Worm (Caenorhabditis elegans) whole organism, late embryonic: ENCODE data around the gene R05G6.5.

ENCODE experiments used
- C08G9.2 ChIP-seq: sonication (generic microtip); optimal IDR thresholded peaks from 2 replicates; lab custom pipeline; 2016; ENCODE audit warnings: mild to moderate bottlenecking, missing genetic modification characterization, moderate library complexity, missing compliant biosample characterization
- F13H6.1 ChIP-seq: sonication (generic microtip); optimal IDR thresholded peaks from 2 replicates; lab custom pipeline; 2016; ENCODE audit warnings: missing genetic modification characterization, missing compliant biosample characterization
- K09A11.1 ChIP-seq: sonication (generic microtip); optimal IDR thresholded peaks from 2 replicates; lab custom pipeline; 2017; ENCODE audit warnings: antibody characterized with exemption, mild to moderate bottlenecking, missing genetic modification characterization, missing compliant biosample characterization; ENCODE audit not compliant: insufficient read depth
- T23F11.4 ChIP-seq: fragments of 200-800 bp; sonication (Bioruptor generic); optimal IDR thresholded peaks from 2 replicates; lab custom pipeline; 2018; ENCODE audit warnings: mild to moderate bottlenecking, missing genetic modification characterization, missing compliant biosample characterization
- ahr-1 ChIP-seq: sonication (generic microtip); optimal IDR thresholded peaks from 2 replicates; lab custom pipeline; 2016; ENCODE audit warnings: missing genetic modification characterization, missing compliant biosample characterization
- ama-1 ChIP-seq: fragments of 150-350 bp; optimal IDR thresholded peaks from 2 replicates; lab custom pipeline; 2014
- ceh-14 ChIP-seq: sonication (generic microtip); optimal IDR thresholded peaks from 2 replicates; lab custom pipeline; 2016; ENCODE audit warnings: missing genotype, missing genetic modification characterization, missing compliant biosample characterization
- ceh-18 ChIP-seq: sonication (generic microtip); optimal IDR thresholded peaks from 2 replicates; lab custom pipeline; 2016; ENCODE audit warnings: missing genetic modification characterization, missing compliant biosample characterization
- ceh-2 ChIP-seq: sonication (generic microtip); optimal IDR thresholded peaks from 2 replicates; lab custom pipeline; 2016; ENCODE audit warnings: missing genotype, missing genetic modification characterization, missing compliant biosample characterization
- ceh-22 ChIP-seq: sonication (generic microtip); optimal IDR thresholded peaks from 2 replicates; lab custom pipeline; 2017; ENCODE audit warnings: missing biosample characterization, missing genetic modification characterization
- ceh-30 ChIP-seq: fragments of 150-350 bp; optimal IDR thresholded peaks from 2 replicates; lab custom pipeline; 2014; ENCODE audit warnings: missing biosample characterization, missing genetic modification characterization
- ceh-45 ChIP-seq: fragments of 200-800 bp; sonication (Bioruptor generic); IDR thresholded peaks from 2 replicates; pipeline ENCODE4 v1.3.6; 2022; ENCODE audit warnings: missing genetic modification reagents, missing genetic modification characterization, missing compliant biosample characterization
- ceh-6 ChIP-seq: fragments of 200-800 bp; sonication (Bioruptor generic); optimal IDR thresholded peaks from 2 replicates; lab custom pipeline; 2018; ENCODE audit warnings: mild to moderate bottlenecking, missing genetic modification characterization, missing compliant biosample characterization
- ceh-9 ChIP-seq: sonication (generic microtip); optimal IDR thresholded peaks from 2 replicates; lab custom pipeline; 2016; ENCODE audit warnings: mild to moderate bottlenecking, missing genetic modification characterization, inconsistent platforms, missing compliant biosample characterization
- che-1 ChIP-seq: sonication (generic microtip); optimal IDR thresholded peaks from 2 replicates; lab custom pipeline; 2016; ENCODE audit warnings: mild to moderate bottlenecking, missing genetic modification characterization, missing compliant biosample characterization
- dve-1 ChIP-seq: sonication (generic microtip); optimal IDR thresholded peaks from 2 replicates; lab custom pipeline; 2017; ENCODE audit warnings: antibody characterized with exemption, mild to moderate bottlenecking, missing genetic modification characterization, missing compliant biosample characterization
- elt-2 ChIP-seq: sonication (generic microtip); optimal IDR thresholded peaks from 2 replicates; lab custom pipeline; 2016; ENCODE audit warnings: missing genetic modification reagents, missing genetic modification characterization, missing compliant biosample characterization
- elt-4 ChIP-seq: sonication (generic microtip); optimal IDR thresholded peaks from 2 replicates; lab custom pipeline; 2016; ENCODE audit warnings: missing genetic modification characterization, missing compliant biosample characterization
- ets-4 ChIP-seq: sonication (generic microtip); optimal IDR thresholded peaks from 2 replicates; lab custom pipeline; 2016; ENCODE audit warnings: missing genetic modification characterization, missing compliant biosample characterization
- eyg-1 ChIP-seq: sonication (generic microtip); optimal IDR thresholded peaks from 2 replicates; lab custom pipeline; 2016; ENCODE audit warnings: missing genotype, missing genetic modification characterization, missing compliant biosample characterization
- fkh-10 ChIP-seq: fragments of 150-350 bp; optimal IDR thresholded peaks from 2 replicates; lab custom pipeline; 2014; ENCODE audit warnings: missing biosample characterization, missing genetic modification reagents, missing genetic modification characterization
- hlh-13 ChIP-seq: fragments of 200-800 bp; sonication (Bioruptor generic); optimal IDR thresholded peaks from 2 replicates; lab custom pipeline; 2018; ENCODE audit warnings: mild to moderate bottlenecking, missing genetic modification characterization, missing compliant biosample characterization
- hlh-30 ChIP-seq: sonication (generic microtip); optimal IDR thresholded peaks from 2 replicates; lab custom pipeline; 2017; ENCODE audit warnings: antibody characterized with exemption, missing genetic modification characterization, missing compliant biosample characterization; ENCODE audit not compliant: insufficient read depth
- hlh-8 ChIP-seq: sonication (generic microtip); optimal IDR thresholded peaks from 2 replicates; lab custom pipeline; 2016; ENCODE audit warnings: missing genotype, missing genetic modification characterization, missing compliant biosample characterization
- lin-11 ChIP-seq: fragments of 200-800 bp; sonication (Bioruptor generic); optimal IDR thresholded peaks from 2 replicates; lab custom pipeline; 2018; ENCODE audit warnings: mild to moderate bottlenecking, missing genetic modification characterization, missing compliant biosample characterization
- madf-2 ChIP-seq: sonication (generic microtip); optimal IDR thresholded peaks from 2 replicates; lab custom pipeline; 2017; ENCODE audit warnings: missing genetic modification characterization, missing compliant biosample characterization
- mec-3 ChIP-seq: sonication (generic microtip); optimal IDR thresholded peaks from 2 replicates; lab custom pipeline; 2016; ENCODE audit warnings: borderline replicate concordance, missing genetic modification characterization, missing compliant biosample characterization
- nfya-1 ChIP-seq: sonication (generic microtip); optimal IDR thresholded peaks from 2 replicates; lab custom pipeline; 2017; ENCODE audit warnings: missing genetic modification characterization, mild to moderate bottlenecking, missing compliant biosample characterization, antibody characterized with exemption, moderate library complexity
- nhr-11 ChIP-seq: fragments of 150-350 bp; optimal IDR thresholded peaks from 2 replicates; lab custom pipeline; 2014; ENCODE audit warnings: missing biosample characterization, missing genetic modification characterization
- odd-2 ChIP-seq: sonication (generic microtip); optimal IDR thresholded peaks from 2 replicates; lab custom pipeline; 2017; ENCODE audit warnings: antibody characterized with exemption, mild to moderate bottlenecking, missing genetic modification characterization, missing compliant biosample characterization
- pag-3 ChIP-seq: sonication (generic microtip); optimal IDR thresholded peaks from 2 replicates; lab custom pipeline; 2016; ENCODE audit warnings: missing compliant biosample characterization, missing genetic modification characterization, borderline replicate concordance
- pax-1 ChIP-seq: fragments of 150-350 bp; optimal IDR thresholded peaks from 2 replicates; lab custom pipeline; 2014; ENCODE audit warnings: missing biosample characterization, missing genetic modification characterization
- pha-2 ChIP-seq: sonication (generic microtip); optimal IDR thresholded peaks from 2 replicates; lab custom pipeline; 2017; ENCODE audit warnings: mild to moderate bottlenecking, missing genetic modification characterization, missing compliant biosample characterization
- pqm-1 ChIP-seq: sonication (generic microtip); optimal IDR thresholded peaks from 2 replicates; lab custom pipeline; 2016; ENCODE audit warnings: missing genetic modification characterization, missing compliant biosample characterization
- pros-1 ChIP-seq: fragments of 150-350 bp; optimal IDR thresholded peaks from 2 replicates; lab custom pipeline; 2014; ENCODE audit warnings: missing biosample characterization, missing genetic modification reagents, missing genetic modification characterization
- ref-2 ChIP-seq: sonication (generic microtip); optimal IDR thresholded peaks from 2 replicates; lab custom pipeline; 2016; ENCODE audit warnings: missing genetic modification characterization, missing compliant biosample characterization
- sdc-2 ChIP-seq: sonication (generic microtip); optimal IDR thresholded peaks from 2 replicates; lab custom pipeline; 2016; ENCODE audit warnings: missing genotype, missing genetic modification characterization, missing compliant biosample characterization
- syd-9 ChIP-seq: sonication (generic microtip); optimal IDR thresholded peaks from 2 replicates; lab custom pipeline; 2016; ENCODE audit warnings: mild to moderate bottlenecking, missing genetic modification characterization, moderate library complexity, missing compliant biosample characterization
- tbx-2 ChIP-seq: sonication (generic microtip); optimal IDR thresholded peaks from 2 replicates; lab custom pipeline; 2016; ENCODE audit warnings: missing genetic modification characterization, missing compliant biosample characterization
- ttx-3 ChIP-seq: sonication (generic microtip); optimal IDR thresholded peaks from 2 replicates; lab custom pipeline; 2016; ENCODE audit warnings: missing genetic modification reagents, missing genetic modification characterization, missing compliant biosample characterization
- unc-3 ChIP-seq, 2 experiments: fragments of 200-800 bp in 1 of 2; sonication (Bioruptor generic) in 1 of 2; sonication (generic microtip) in 1 of 2; conservative IDR thresholded peaks in 1 of 2; optimal IDR thresholded peaks in 1 of 2; 2 replicates each; pipeline versions ENCODE4 v1.3.6 to Lab custom; 2016 to 2022; ENCODE audit warnings: missing compliant biosample characterization in 2 of 2, missing genetic modification characterization in 2 of 2, missing genetic modification reagents in 1 of 2
- unc-42 ChIP-seq: sonication (generic microtip); optimal IDR thresholded peaks from 2 replicates; lab custom pipeline; 2016; ENCODE audit warnings: missing genotype, missing genetic modification characterization, missing compliant biosample characterization
- unc-55 ChIP-seq: sonication (generic microtip); optimal IDR thresholded peaks from 2 replicates; lab custom pipeline; 2017; ENCODE audit warnings: missing biosample characterization, missing genetic modification reagents, missing genetic modification characterization
- unc-86 ChIP-seq: sonication (generic microtip); optimal IDR thresholded peaks from 2 replicates; lab custom pipeline; 2016; ENCODE audit warnings: missing genetic modification characterization, missing compliant biosample characterization
- zip-5 ChIP-seq: sonication (generic microtip); optimal IDR thresholded peaks from 2 replicates; lab custom pipeline; 2016; ENCODE audit warnings: missing genetic modification characterization, missing compliant biosample characterization
- ztf-16 ChIP-seq: sonication (generic microtip); optimal IDR thresholded peaks from 2 replicates; lab custom pipeline; 2017; ENCODE audit warnings: missing genetic modification characterization, missing compliant biosample characterization

The R05G6.5 gene

DNA sequence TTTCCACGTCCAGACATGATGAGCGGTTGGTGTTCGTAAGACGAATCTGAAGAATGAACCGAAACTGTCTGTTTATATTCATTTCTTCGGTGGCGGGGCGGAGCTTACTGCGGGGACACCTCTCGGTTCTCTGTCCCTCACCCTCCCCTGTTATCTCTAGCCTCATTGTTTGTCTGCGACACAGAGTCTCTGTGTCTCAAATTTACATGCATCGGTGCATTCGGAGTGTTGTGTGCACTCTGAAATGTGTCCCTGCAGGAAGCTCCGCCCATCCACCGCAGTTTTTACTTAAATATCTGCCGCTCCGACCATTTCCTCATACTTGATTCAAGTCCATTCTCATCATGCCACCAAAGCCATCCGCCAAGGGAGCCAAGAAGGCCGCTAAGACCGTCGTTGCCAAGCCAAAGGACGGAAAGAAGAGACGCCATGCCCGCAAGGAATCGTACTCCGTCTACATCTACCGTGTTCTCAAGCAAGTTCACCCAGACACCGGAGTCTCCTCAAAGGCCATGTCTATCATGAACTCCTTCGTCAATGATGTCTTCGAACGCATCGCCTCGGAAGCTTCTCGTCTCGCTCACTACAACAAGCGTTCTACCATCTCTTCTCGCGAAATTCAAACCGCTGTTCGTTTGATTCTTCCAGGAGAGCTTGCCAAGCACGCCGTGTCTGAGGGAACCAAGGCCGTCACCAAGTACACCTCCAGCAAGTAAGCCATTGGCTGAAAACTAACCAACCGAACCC, 21.8 kb upstream of the R05G6.5 start, which contains the start of the genes his-61 and his-62 (continued):
- TF ChIP-seq odd-2 (tag; lab: Kevin White, UChicago), result no peak
- TF ChIP-seq sdc-2, result peak; percentile 50
- no peak for TF ChIP-seq hlh-13 (GFP tag; lab: Kevin White, UChicago)
- no peak for TF ChIP-seq eyg-1 (tag; lab: Kevin White, UChicago)
- TF ChIP-seq nfya-1 (tag; lab: Kevin White, UChicago), result peak; percentile 81
- TF ChIP-seq pqm-1 (tag; lab: Kevin White, UChicago), result no peak
- TF ChIP-seq madf-2 (tag; lab: Kevin White, UChicago), result peak; percentile 46
- no peak for TF ChIP-seq zip-5 (tag; lab: Kevin White, UChicago)
- no peak for TF ChIP-seq ceh-9 (tag; lab: Kevin White, UChicago)
- peak; percentile 80 for TF ChIP-seq unc-55 (GFP tag; lab: Kevin White, UChicago)
- TF ChIP-seq syd-9 (tag; lab: Kevin White, UChicago), result peak; percentile 2
- no peak for TF ChIP-seq lin-11
- peak; percentile 61 for TF ChIP-seq ets-4 (tag; lab: Kevin White, UChicago)
- peak; percentile 43 for TF ChIP-seq ceh-18 (tag; lab: Kevin White, UChicago)
- TF ChIP-seq elt-2 (tag; lab: Kevin White, UChicago), result peak; percentile 71
- peak; percentile 60 for TF ChIP-seq ceh-2 (tag; lab: Kevin White, UChicago)
- peak; percentile 43 for TF ChIP-seq unc-42
- TF ChIP-seq pros-1, result peak; percentile 78
- peak; percentile 65 for TF ChIP-seq unc-86 (tag; lab: Kevin White, UChicago)
- no peak for TF ChIP-seq che-1 (tag; lab: Kevin White, UChicago)
- no peak for TF ChIP-seq K09A11.1
- TF ChIP-seq ceh-14 (tag; lab: Kevin White, UChicago), result peak; percentile 38
- TF ChIP-seq ceh-6, result peak; percentile 15
- TF ChIP-seq, all 69 proteins: peak for 30

DNA sequence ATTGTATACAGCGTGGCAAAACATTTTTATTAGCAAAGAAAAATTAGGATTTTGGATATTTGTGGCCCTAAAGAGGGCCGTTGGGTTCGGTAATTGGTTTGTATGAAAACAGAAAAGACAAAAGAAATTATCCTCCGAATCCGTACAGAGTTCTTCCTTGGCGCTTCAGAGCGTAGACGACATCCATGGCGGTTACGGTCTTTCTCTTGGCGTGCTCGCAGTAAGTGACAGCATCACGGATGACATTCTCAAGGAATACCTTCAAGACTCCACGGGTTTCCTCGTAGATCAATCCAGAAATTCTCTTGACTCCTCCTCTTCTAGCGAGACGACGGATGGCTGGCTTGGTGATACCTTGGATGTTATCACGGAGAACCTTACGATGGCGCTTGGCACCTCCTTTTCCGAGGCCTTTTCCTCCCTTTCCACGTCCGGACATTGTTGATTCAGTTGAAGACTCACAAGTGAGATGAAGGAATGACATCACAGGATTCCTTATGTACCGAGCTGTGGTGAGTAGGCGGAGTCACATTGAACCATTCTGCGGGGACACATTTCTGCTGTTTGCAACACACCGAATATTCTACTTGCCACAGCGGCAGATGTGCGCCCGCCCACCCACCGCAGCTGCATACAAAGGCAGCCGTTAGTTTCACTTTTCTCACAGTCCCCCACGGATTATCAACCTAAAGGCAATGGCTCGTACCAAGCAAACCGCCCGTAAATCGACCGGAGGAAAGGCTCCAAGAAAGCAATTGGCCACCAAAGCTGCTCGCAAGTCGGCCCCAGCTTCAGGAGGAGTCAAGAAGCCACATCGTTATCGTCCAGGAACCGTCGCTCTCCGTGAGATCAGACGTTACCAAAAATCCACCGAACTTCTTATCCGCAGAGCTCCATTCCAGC, 20.4 kb upstream of the R05G6.5 start, which contains the start of the genes his-60 and his-59:
TSS of gene his-60 (minus strand) at position 439 of the 903 bp plus-strand sequence.
TSS of gene his-59 (plus strand) at position 696 of the 903 bp plus-strand sequence.
- TF ChIP-seq unc-3 (GFP tag; conservative IDR thresholded peaks at IDR 0.05; lab: Robert Waterston, UW), result no peak
- no peak for TF ChIP-seq unc-3 (tag; optimal IDR thresholded peaks at IDR 0.05; lab: Kevin White, UChicago)
- TF ChIP-seq syd-9 (tag; lab: Kevin White, UChicago), result no peak
- TF ChIP-seq hlh-30 (tag; lab: Kevin White, UChicago), result peak; percentile 25
- TF ChIP-seq T23F11.4 (GFP tag; lab: Kevin White, UChicago), result no peak
- TF ChIP-seq ceh-6, result peak; percentile 0
- no peak for TF ChIP-seq mec-3 (tag; lab: Kevin White, UChicago)
- TF ChIP-seq pha-2 (tag; lab: Kevin White, UChicago), result no peak
- peak; percentile 76 for TF ChIP-seq tbx-2 (tag; lab: Kevin White, UChicago)
- no peak for TF ChIP-seq odd-2 (tag; lab: Kevin White, UChicago)
- TF ChIP-seq ref-2, result peak; percentile 83
- peak; percentile 16 for TF ChIP-seq elt-2 (tag; lab: Kevin White, UChicago)
- no peak for TF ChIP-seq pax-1 (tag; lab: Kevin White, UChicago)
- no peak for TF ChIP-seq ceh-30 (tag; lab: Kevin White, UChicago)
- TF ChIP-seq dve-1 (tag; lab: Kevin White, UChicago), result no peak
- no peak for TF ChIP-seq elt-4
- no peak for TF ChIP-seq pag-3
- TF ChIP-seq fkh-10 (GFP tag; lab: Kevin White, UChicago), result no peak
- peak; percentile 57 for TF ChIP-seq sdc-2
- no peak for TF ChIP-seq C08G9.2
- no peak for TF ChIP-seq ceh-45 (GFP tag; lab: Robert Waterston, UW)
- no peak for TF ChIP-seq hlh-8 (tag; lab: Kevin White, UChicago)
- TF ChIP-seq nfya-1 (tag; lab: Kevin White, UChicago), result peak; percentile 33
- no peak for TF ChIP-seq unc-55 (GFP tag; lab: Kevin White, UChicago)
- TF ChIP-seq ceh-22 (tag; lab: Kevin White, UChicago), result peak; percentile 24
- no peak for TF ChIP-seq nhr-11
- no peak for TF ChIP-seq ceh-14 (tag; lab: Kevin White, UChicago)
- peak; percentile 16 for TF ChIP-seq ztf-16 (tag; lab: Kevin White, UChicago)
- TF ChIP-seq K09A11.1, result no peak
- no peak for TF ChIP-seq F13H6.1
- no peak for TF ChIP-seq ttx-3 (tag; lab: Kevin White, UChicago)
- peak; percentile 31 for TF ChIP-seq pros-1
- TF ChIP-seq ama-1, result peak; percentile 90
- TF ChIP-seq ets-4 (tag; lab: Kevin White, UChicago), result no peak
- no peak for TF ChIP-seq ahr-1 (tag; lab: Kevin White, UChicago)
